Worm (Caenorhabditis elegans) whole organism, late embryonic: ENCODE results near the gene W08E12.7.

ENCODE experiments used
- C08G9.2 ChIP-seq: sonication (generic microtip); optimal IDR thresholded peaks from 2 replicates; lab custom pipeline; 2016; ENCODE audit warnings: mild to moderate bottlenecking, missing genetic modification characterization, moderate library complexity, missing compliant biosample characterization
- K02D7.2 ChIP-seq: sonication (generic microtip); optimal IDR thresholded peaks from 2 replicates; lab custom pipeline; 2017; ENCODE audit warnings: mild to moderate bottlenecking, missing genetic modification characterization, missing compliant biosample characterization
- T23F11.4 ChIP-seq: fragments of 200-800 bp; sonication (Bioruptor generic); optimal IDR thresholded peaks from 2 replicates; lab custom pipeline; 2018; ENCODE audit warnings: mild to moderate bottlenecking, missing genetic modification characterization, missing compliant biosample characterization
- ahr-1 ChIP-seq: sonication (generic microtip); optimal IDR thresholded peaks from 2 replicates; lab custom pipeline; 2016; ENCODE audit warnings: missing genetic modification characterization, missing compliant biosample characterization
- ama-1 ChIP-seq: fragments of 150-350 bp; optimal IDR thresholded peaks from 2 replicates; lab custom pipeline; 2014
- ceh-18 ChIP-seq: sonication (generic microtip); optimal IDR thresholded peaks from 2 replicates; lab custom pipeline; 2016; ENCODE audit warnings: missing genetic modification characterization, missing compliant biosample characterization
- ceh-19 ChIP-seq: fragments of 200-800 bp; sonication (Bioruptor generic); optimal IDR thresholded peaks from 2 replicates; lab custom pipeline; 2018; ENCODE audit warnings: mild to moderate bottlenecking, missing genetic modification characterization, missing compliant biosample characterization
- ceh-2 ChIP-seq: sonication (generic microtip); optimal IDR thresholded peaks from 2 replicates; lab custom pipeline; 2016; ENCODE audit warnings: missing genotype, missing genetic modification characterization, missing compliant biosample characterization
- ceh-30 ChIP-seq: fragments of 150-350 bp; optimal IDR thresholded peaks from 2 replicates; lab custom pipeline; 2014; ENCODE audit warnings: missing biosample characterization, missing genetic modification characterization
- ceh-31 ChIP-seq: sonication (generic microtip); optimal IDR thresholded peaks from 2 replicates; lab custom pipeline; 2016; ENCODE audit warnings: missing genetic modification characterization, missing compliant biosample characterization
- ceh-45 ChIP-seq: fragments of 200-800 bp; sonication (Bioruptor generic); IDR thresholded peaks from 2 replicates; pipeline ENCODE4 v1.3.6; 2022; ENCODE audit warnings: missing genetic modification reagents, missing genetic modification characterization, missing compliant biosample characterization
- ceh-48 ChIP-seq: sonication (generic microtip); optimal IDR thresholded peaks from 2 replicates; lab custom pipeline; 2016; ENCODE audit warnings: missing genetic modification characterization, inconsistent platforms, missing compliant biosample characterization
- ceh-6 ChIP-seq: fragments of 200-800 bp; sonication (Bioruptor generic); optimal IDR thresholded peaks from 2 replicates; lab custom pipeline; 2018; ENCODE audit warnings: mild to moderate bottlenecking, missing genetic modification characterization, missing compliant biosample characterization
- ceh-9 ChIP-seq: sonication (generic microtip); optimal IDR thresholded peaks from 2 replicates; lab custom pipeline; 2016; ENCODE audit warnings: mild to moderate bottlenecking, missing genetic modification characterization, inconsistent platforms, missing compliant biosample characterization
- che-1 ChIP-seq: sonication (generic microtip); optimal IDR thresholded peaks from 2 replicates; lab custom pipeline; 2016; ENCODE audit warnings: mild to moderate bottlenecking, missing genetic modification characterization, missing compliant biosample characterization
- dmd-4 ChIP-seq: sonication (generic microtip); optimal IDR thresholded peaks from 2 replicates; lab custom pipeline; 2016; ENCODE audit warnings: borderline replicate concordance, missing genetic modification characterization, missing compliant biosample characterization
- elt-2 ChIP-seq: sonication (generic microtip); optimal IDR thresholded peaks from 2 replicates; lab custom pipeline; 2016; ENCODE audit warnings: missing genetic modification reagents, missing genetic modification characterization, missing compliant biosample characterization
- elt-4 ChIP-seq: sonication (generic microtip); optimal IDR thresholded peaks from 2 replicates; lab custom pipeline; 2016; ENCODE audit warnings: missing genetic modification characterization, missing compliant biosample characterization
- ets-4 ChIP-seq: sonication (generic microtip); optimal IDR thresholded peaks from 2 replicates; lab custom pipeline; 2016; ENCODE audit warnings: missing genetic modification characterization, missing compliant biosample characterization
- eyg-1 ChIP-seq: sonication (generic microtip); optimal IDR thresholded peaks from 2 replicates; lab custom pipeline; 2016; ENCODE audit warnings: missing genotype, missing genetic modification characterization, missing compliant biosample characterization
- fkh-6 ChIP-seq: sonication (generic microtip); optimal IDR thresholded peaks from 2 replicates; lab custom pipeline; 2016; ENCODE audit warnings: missing genetic modification characterization, missing compliant biosample characterization
- gmeb-2 ChIP-seq: sonication (generic microtip); optimal IDR thresholded peaks from 2 replicates; lab custom pipeline; 2016; ENCODE audit warnings: missing genetic modification characterization, inconsistent platforms, missing compliant biosample characterization
- hlh-13 ChIP-seq: fragments of 200-800 bp; sonication (Bioruptor generic); optimal IDR thresholded peaks from 2 replicates; lab custom pipeline; 2018; ENCODE audit warnings: mild to moderate bottlenecking, missing genetic modification characterization, missing compliant biosample characterization
- hlh-15 ChIP-seq: sonication (generic microtip); optimal IDR thresholded peaks from 2 replicates; lab custom pipeline; 2016; ENCODE audit warnings: missing genetic modification characterization, missing compliant biosample characterization
- hlh-8 ChIP-seq: sonication (generic microtip); optimal IDR thresholded peaks from 2 replicates; lab custom pipeline; 2016; ENCODE audit warnings: missing genotype, missing genetic modification characterization, missing compliant biosample characterization
- lim-6 ChIP-seq: sonication (generic microtip); optimal IDR thresholded peaks from 2 replicates; lab custom pipeline; 2016; ENCODE audit warnings: missing genetic modification characterization, missing compliant biosample characterization
- lin-11 ChIP-seq: fragments of 200-800 bp; sonication (Bioruptor generic); optimal IDR thresholded peaks from 2 replicates; lab custom pipeline; 2018; ENCODE audit warnings: mild to moderate bottlenecking, missing genetic modification characterization, missing compliant biosample characterization
- madf-2 ChIP-seq: sonication (generic microtip); optimal IDR thresholded peaks from 2 replicates; lab custom pipeline; 2017; ENCODE audit warnings: missing genetic modification characterization, missing compliant biosample characterization
- nfya-1 ChIP-seq: sonication (generic microtip); optimal IDR thresholded peaks from 2 replicates; lab custom pipeline; 2017; ENCODE audit warnings: missing genetic modification characterization, mild to moderate bottlenecking, missing compliant biosample characterization, antibody characterized with exemption, moderate library complexity
- npax-4 ChIP-seq: sonication (generic microtip); optimal IDR thresholded peaks from 2 replicates; lab custom pipeline; 2016; ENCODE audit warnings: missing genetic modification characterization, missing compliant biosample characterization
- pag-3 ChIP-seq: sonication (generic microtip); optimal IDR thresholded peaks from 2 replicates; lab custom pipeline; 2016; ENCODE audit warnings: missing compliant biosample characterization, missing genetic modification characterization, borderline replicate concordance
- pat-9 ChIP-seq: fragments of 200-800 bp; sonication (Bioruptor generic); optimal IDR thresholded peaks from 2 replicates; lab custom pipeline; 2018; ENCODE audit warnings: mild to moderate bottlenecking, missing genetic modification characterization, moderate library complexity, missing compliant biosample characterization
- pax-1 ChIP-seq: fragments of 150-350 bp; optimal IDR thresholded peaks from 2 replicates; lab custom pipeline; 2014; ENCODE audit warnings: missing biosample characterization, missing genetic modification characterization
- pha-2 ChIP-seq: sonication (generic microtip); optimal IDR thresholded peaks from 2 replicates; lab custom pipeline; 2017; ENCODE audit warnings: mild to moderate bottlenecking, missing genetic modification characterization, missing compliant biosample characterization
- pha-4 ChIP-seq: fragments of 150-350 bp; optimal IDR thresholded peaks from 2 replicates; lab custom pipeline; 2018; ENCODE audit warnings: missing biosample characterization, missing genetic modification reagents, missing genetic modification characterization
- pqm-1 ChIP-seq: sonication (generic microtip); optimal IDR thresholded peaks from 2 replicates; lab custom pipeline; 2016; ENCODE audit warnings: missing genetic modification characterization, missing compliant biosample characterization
- pros-1 ChIP-seq: fragments of 150-350 bp; optimal IDR thresholded peaks from 2 replicates; lab custom pipeline; 2014; ENCODE audit warnings: missing biosample characterization, missing genetic modification reagents, missing genetic modification characterization
- ref-2 ChIP-seq: sonication (generic microtip); optimal IDR thresholded peaks from 2 replicates; lab custom pipeline; 2016; ENCODE audit warnings: missing genetic modification characterization, missing compliant biosample characterization
- sdc-2 ChIP-seq: sonication (generic microtip); optimal IDR thresholded peaks from 2 replicates; lab custom pipeline; 2016; ENCODE audit warnings: missing genotype, missing genetic modification characterization, missing compliant biosample characterization
- sox-2 ChIP-seq: fragments of 200-800 bp; sonication (Bioruptor generic); IDR thresholded peaks from 2 replicates; pipeline ENCODE4 v1.3.6; 2022; ENCODE audit warnings: missing genetic modification reagents, missing genetic modification characterization, missing compliant biosample characterization
- sox-4 ChIP-seq: sonication (generic microtip); optimal IDR thresholded peaks from 2 replicates; lab custom pipeline; 2017; ENCODE audit warnings: mild to moderate bottlenecking, missing genetic modification characterization, inconsistent platforms, missing compliant biosample characterization
- syd-9 ChIP-seq: sonication (generic microtip); optimal IDR thresholded peaks from 2 replicates; lab custom pipeline; 2016; ENCODE audit warnings: mild to moderate bottlenecking, missing genetic modification characterization, moderate library complexity, missing compliant biosample characterization
- tbx-2 ChIP-seq: sonication (generic microtip); optimal IDR thresholded peaks from 2 replicates; lab custom pipeline; 2016; ENCODE audit warnings: missing genetic modification characterization, missing compliant biosample characterization
- tbx-7 ChIP-seq: sonication (generic microtip); optimal IDR thresholded peaks from 2 replicates; lab custom pipeline; 2016; ENCODE audit warnings: missing genotype, missing genetic modification characterization, missing compliant biosample characterization
- unc-3 ChIP-seq, 2 experiments: fragments of 200-800 bp in 1 of 2; sonication (Bioruptor generic) in 1 of 2; sonication (generic microtip) in 1 of 2; conservative IDR thresholded peaks in 1 of 2; optimal IDR thresholded peaks in 1 of 2; 2 replicates each; pipeline versions ENCODE4 v1.3.6 to Lab custom; 2016 to 2022; ENCODE audit warnings: missing compliant biosample characterization in 2 of 2, missing genetic modification characterization in 2 of 2, missing genetic modification reagents in 1 of 2
- unc-42 ChIP-seq: sonication (generic microtip); optimal IDR thresholded peaks from 2 replicates; lab custom pipeline; 2016; ENCODE audit warnings: missing genotype, missing genetic modification characterization, missing compliant biosample characterization
- unc-55 ChIP-seq: sonication (generic microtip); optimal IDR thresholded peaks from 2 replicates; lab custom pipeline; 2017; ENCODE audit warnings: missing biosample characterization, missing genetic modification reagents, missing genetic modification characterization
- unc-86 ChIP-seq: sonication (generic microtip); optimal IDR thresholded peaks from 2 replicates; lab custom pipeline; 2016; ENCODE audit warnings: missing genetic modification characterization, missing compliant biosample characterization

Gene W08E12.7

ce11 chrIV:3337275-3337674 is 42.3 kb downstream of the W08E12.7 start:
- TF ChIP-seq ceh-18 (tag; lab: Kevin White, UChicago) (no peak), pros-1 (tag; lab: Kevin White, UChicago) (no peak), sdc-2 (tag; lab: Kevin White, UChicago) (no peak), hlh-13 (no peak), lin-11 (tag; lab: Kevin White, UChicago) (no peak), ceh-2 (tag; lab: Kevin White, UChicago) (no peak), sox-2 (GFP tag; lab: Robert Waterston, UW) (no peak), ahr-1 (no peak), hlh-15 (no peak), pha-4 (tag; lab: Kevin White, UChicago) (no peak), pqm-1 (tag; lab: Kevin White, UChicago) (no peak)

- TF ChIP-seq hlh-8 (tag; lab: Kevin White, UChicago), result no peak
These were observed 43.2 kb downstream of the W08E12.7 start for ce11 chrIV:3338176-3338575.

- TF ChIP-seq pag-3 (no peak), pros-1 (tag; lab: Kevin White, UChicago) (no peak), madf-2 (tag; lab: Kevin White, UChicago) (no peak), ceh-30 (tag; lab: Kevin White, UChicago) (no peak), hlh-13 (no peak), ahr-1 (no peak), syd-9 (tag; lab: Kevin White, UChicago) (no peak), pat-9 (tag; lab: Kevin White, UChicago) (no peak), npax-4 (tag; lab: Kevin White, UChicago) (no peak), ama-1 (lab: Kevin White, UChicago) (no peak), ceh-31 (peak; percentile 59), che-1 (tag; lab: Kevin White, UChicago) (no peak), elt-2 (tag; lab: Kevin White, UChicago) (peak; percentile 56), ceh-19 (GFP tag; lab: Kevin White, UChicago) (no peak), unc-86 (tag; lab: Kevin White, UChicago) (no peak), eyg-1 (tag; lab: Kevin White, UChicago) (no peak), ceh-9 (tag; lab: Kevin White, UChicago) (no peak), dmd-4 (tag; lab: Kevin White, UChicago) (no peak), sdc-2 (tag; lab: Kevin White, UChicago) (no peak), ref-2 (tag; lab: Kevin White, UChicago) (no peak), sox-4 (tag; lab: Kevin White, UChicago) (no peak), lim-6 (tag; lab: Kevin White, UChicago) (no peak), ceh-45 (no peak), unc-42 (tag; lab: Kevin White, UChicago) (peak; percentile 6), C08G9.2 (no peak), unc-55 (GFP tag; lab: Kevin White, UChicago) (no peak), ceh-2 (tag; lab: Kevin White, UChicago) (no peak), tbx-2 (tag; lab: Kevin White, UChicago) (peak; percentile 16), K02D7.2 (no peak), sox-2 (GFP tag; lab: Robert Waterston, UW) (no peak), lin-11 (tag; lab: Kevin White, UChicago) (no peak), unc-3 (GFP tag; conservative IDR thresholded peaks at IDR 0.05; lab: Robert Waterston, UW) (no peak), unc-3 (tag; optimal IDR thresholded peaks at IDR 0.05; lab: Kevin White, UChicago) (no peak), ceh-48 (tag; lab: Kevin White, UChicago) (no peak), T23F11.4 (GFP tag; lab: Kevin White, UChicago) (no peak), gmeb-2 (tag; lab: Kevin White, UChicago) (no peak), nfya-1 (tag; lab: Kevin White, UChicago) (peak; percentile 86), ets-4 (tag; lab: Kevin White, UChicago) (no peak), elt-4 (no peak), ceh-6 (GFP tag; lab: Kevin White, UChicago) (no peak), hlh-15 (no peak), pqm-1 (tag; lab: Kevin White, UChicago) (no peak), tbx-7 (tag; lab: Kevin White, UChicago) (no peak), pax-1 (tag; lab: Kevin White, UChicago) (peak; percentile 81), fkh-6 (tag; lab: Kevin White, UChicago) (no peak), pha-2 (tag; lab: Kevin White, UChicago) (no peak)
These were observed 43.7 kb downstream of the W08E12.7 start, which contains the start of gene hrpa-1 for ce11 chrIV:3338676-3339075. hrpa-1 (minus strand) TSS chrIV:3338867.
